Worm (Caenorhabditis elegans): ENCODE measurements around the gene oac-30.

DNA sequence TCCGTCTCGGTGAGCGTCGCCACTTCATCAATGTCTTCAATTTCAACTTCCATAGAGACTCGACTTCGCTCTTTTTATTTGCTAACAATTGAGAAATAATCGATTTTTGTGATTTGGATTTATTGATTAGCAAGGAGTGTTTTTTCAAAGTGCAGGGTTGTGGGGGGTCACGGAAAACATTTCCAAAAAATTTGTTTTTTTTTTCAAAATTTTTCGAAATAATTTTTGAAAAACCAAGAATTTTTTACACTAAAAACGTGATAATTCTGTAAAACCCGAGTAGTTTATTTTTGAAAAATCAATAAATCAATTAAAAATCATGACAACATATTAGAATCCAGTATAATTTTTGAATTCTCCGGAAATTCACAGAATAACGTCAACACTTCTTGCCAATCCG, 8.7 kb upstream of the oac-30 start, which contains the start of gene Y57G7A.5:
- TF ChIP-seq dao-5 (tag; optimal IDR thresholded peaks at IDR 0.05), result no peak
- no peak for TF ChIP-seq him-1 (tag; optimal IDR thresholded peaks at IDR 0.05)

Measured in whole organism, L4/young adult.